Worm (Caenorhabditis elegans): ENCODE results near the gene R160.3.

- no peak for TF ChIP-seq ama-1 (optimal IDR thresholded peaks at IDR 0.05)
- no peak for TF ChIP-seq fkh-10 (GFP tag; optimal IDR thresholded peaks at IDR 0.05)
- no peak for TF ChIP-seq nhr-10 (tag; optimal IDR thresholded peaks at IDR 0.05)
Observed at ce11 chrX:4383316-4383936, 17.3 kb upstream of the R160.3 start, which contains the start of gene lst-2.
